Worm (Caenorhabditis elegans) whole organism, L2 larva: ENCODE data around the gene rpl-25.1.

Source experiments
- fos-1 ChIP-seq: fragments of 150-350 bp; optimal IDR thresholded peaks from 2 replicates; lab custom pipeline; 2014; ENCODE audit warnings: missing biosample characterization, missing genetic modification characterization
- nhr-12 ChIP-seq: fragments of 150-350 bp; optimal IDR thresholded peaks from 2 replicates; lab custom pipeline; 2014; ENCODE audit warnings: missing biosample characterization, missing genetic modification characterization
- unc-55 ChIP-seq: fragments of 150-350 bp; sonication (generic microtip); optimal IDR thresholded peaks from 3 replicates; lab custom pipeline; 2014; ENCODE audit warnings: missing biosample characterization, missing genetic modification reagents, missing genetic modification characterization
- ztf-1 ChIP-seq: fragments of 200-800 bp; sonication (Bioruptor generic); conservative IDR thresholded peaks from 2 replicates; pipeline ENCODE4 v1.3.6; 2022; ENCODE audit warnings: missing genetic modification characterization, missing compliant biosample characterization
- ztf-11 ChIP-seq: sonication (generic microtip); optimal IDR thresholded peaks from 2 replicates; lab custom pipeline; 2017; ENCODE audit warnings: missing biosample characterization, missing genetic modification characterization

DNA sequence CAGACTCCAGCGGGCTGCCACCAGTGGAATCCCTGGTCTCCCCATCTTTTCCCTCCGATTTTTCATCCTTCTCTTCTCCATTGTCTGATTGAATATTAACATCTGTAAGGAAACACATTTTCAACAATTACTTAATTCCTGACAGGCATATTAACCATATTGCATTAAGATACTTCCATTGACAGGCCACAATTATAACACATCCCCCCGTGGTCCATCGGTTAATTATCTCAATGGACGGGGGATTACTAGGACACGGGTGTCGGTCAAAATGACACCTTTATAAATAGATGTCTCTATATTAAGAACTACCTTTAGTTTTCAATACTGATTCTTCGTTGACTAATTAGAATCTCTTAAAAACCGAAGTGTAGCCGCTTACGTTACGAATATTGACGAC, 44.7 kb downstream of the rpl-25.1 start:
- TF ChIP-seq fos-1 (tag; lab: Kevin White, UChicago) = no peak
- TF ChIP-seq ztf-11 (tag; lab: Kevin White, UChicago) = no peak
- no peak for TF ChIP-seq ztf-1 (GFP tag; lab: Robert Waterston, UW)
- TF ChIP-seq unc-55 (GFP tag; lab: Kevin White, UChicago) = no peak
- TF ChIP-seq nhr-12 = no peak
